ENCODE assay signal across 1 fruit fly cellular context in the genomic region with DNA sequence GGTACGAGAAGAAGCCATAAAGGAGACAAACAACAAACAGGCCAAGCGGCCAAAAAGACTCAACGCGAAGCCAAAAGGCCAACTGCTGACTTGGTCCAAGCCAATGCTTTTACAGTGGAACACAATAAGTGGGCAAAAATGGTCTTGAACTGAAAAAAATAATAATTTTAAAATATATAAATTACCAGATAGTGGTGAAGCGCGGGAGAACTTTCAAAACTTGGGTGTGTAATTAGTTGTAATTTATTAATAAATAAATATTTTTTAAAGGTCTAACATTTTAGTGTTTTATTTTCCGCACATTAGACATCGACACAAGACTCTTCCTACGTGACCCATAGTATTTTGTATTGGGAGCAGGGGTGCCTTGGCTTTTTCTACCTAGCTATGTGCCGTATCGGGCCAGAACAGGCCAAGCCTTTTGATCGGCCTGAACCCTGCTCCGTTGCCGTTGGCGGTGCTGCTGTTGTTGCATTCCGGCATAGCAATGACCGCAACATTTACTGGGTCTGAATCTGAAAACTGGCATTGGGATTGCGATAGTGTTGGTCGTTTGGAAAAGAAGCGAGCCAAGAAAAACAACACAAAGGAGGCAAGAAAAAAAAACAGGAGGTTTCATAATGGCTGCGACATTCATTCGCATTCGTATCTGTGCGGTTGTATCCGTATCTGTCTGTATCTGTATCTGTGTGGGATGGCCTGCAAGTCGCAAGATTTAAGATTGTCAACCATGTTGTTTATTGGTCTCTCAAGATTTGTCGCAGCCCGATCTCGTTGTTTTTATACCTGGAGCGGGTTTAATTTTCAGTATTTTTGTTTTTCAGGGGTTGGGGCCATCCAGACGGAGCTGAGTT.
TF ChIP-seq lines count a peak whose summit lies in the region.

No protein-coding gene starts in this region.

TF ChIP-seq in whole organism, embryonic, 481 proteins besides CTCF, POLR2A, EP300 and RAD21 (continued from another document and continues in another):
- TF ChIP-seq CG15479 (GFP tag; optimal IDR thresholded peaks at IDR 0.05; lab: Kevin White, UChicago) (peak; percentile 99), CG3281 (GFP tag; optimal IDR thresholded peaks at IDR 0.05; lab: Kevin White, UChicago) (peak; percentile 11), slp2 (GFP tag; optimal IDR thresholded peaks at IDR 0.05; lab: Kevin White, UChicago) (no peak), Mad (GFP tag; optimal IDR thresholded peaks at IDR 0.05; lab: Kevin White, UChicago) (no peak), Dref (GFP tag; IDR thresholded peaks at IDR 0.05; lab: Robert Waterston, UW) (no peak), CG12659 (GFP tag; optimal IDR thresholded peaks at IDR 0.05; lab: Kevin White, UChicago) (peak; percentile 10), lola (GFP tag; optimal IDR thresholded peaks at IDR 0.05; lab: Kevin White, UChicago) (peak in 1 of 3 experiments; percentile 81), kni (GFP tag; optimal IDR thresholded peaks at IDR 0.05; lab: Kevin White, UChicago) (peak; percentile 93), org-1 (GFP tag; optimal IDR thresholded peaks at IDR 0.05; lab: Kevin White, UChicago) (no peak), CG9609 (GFP tag; optimal IDR thresholded peaks at IDR 0.05; lab: Kevin White, UChicago) (no peak), CG42726 (GFP tag; IDR thresholded peaks at IDR 0.05; lab: Robert Waterston, UW; ENCODE audit: partially characterized antibody) (no peak), CG4404 (GFP tag; IDR thresholded peaks at IDR 0.05; lab: Robert Waterston, UW) (peak; percentile 73), Lim3 (GFP tag; IDR thresholded peaks at IDR 0.05; lab: Robert Waterston, UW) (no peak), ro (GFP tag; IDR thresholded peaks at IDR 0.05; lab: Robert Waterston, UW) (no peak), MBD-R2 (GFP tag; IDR thresholded peaks at IDR 0.05; lab: Robert Waterston, UW) (no peak), CG14050 (GFP tag; IDR thresholded peaks at IDR 0.05; lab: Robert Waterston, UW) (no peak), tx (GFP tag; optimal IDR thresholded peaks at IDR 0.05; lab: Kevin White, UChicago) (no peak), Max (GFP tag; optimal IDR thresholded peaks at IDR 0.05; lab: Kevin White, UChicago) (peak; percentile 19), grau (tag; optimal IDR thresholded peaks at IDR 0.05; lab: Kevin White, UChicago) (peak; percentile 64), amos (GFP tag; IDR thresholded peaks at IDR 0.05; lab: Robert Waterston, UW; ENCODE audit: partially characterized antibody) (no peak), CG8089 (GFP tag; optimal IDR thresholded peaks at IDR 0.05; lab: Kevin White, UChicago) (no peak), CG3838 (GFP tag; optimal IDR thresholded peaks at IDR 0.05; lab: Kevin White, UChicago) (no peak), Gug (GFP tag; IDR thresholded peaks at IDR 0.05; lab: Robert Waterston, UW) (no peak), Drgx (GFP tag; IDR thresholded peaks at IDR 0.05; lab: Robert Waterston, UW) (no peak), Dip2 (GFP tag; IDR thresholded peaks at IDR 0.05; lab: Robert Waterston, UW) (no peak), CG2678 (tag; optimal IDR thresholded peaks at IDR 0.05; lab: Kevin White, UChicago) (peak; percentile 67), eyg (GFP tag; optimal IDR thresholded peaks at IDR 0.05; lab: Kevin White, UChicago) (no peak), CG17328 (GFP tag; IDR thresholded peaks at IDR 0.05; lab: Robert Waterston, UW) (0 out of 2 replicates have a peak, but pooled peaks have one; percentile 27), sens-2 (GFP tag; IDR thresholded peaks at IDR 0.05; lab: Robert Waterston, UW) (no peak), Hr78 (GFP tag; optimal IDR thresholded peaks at IDR 0.05; lab: Kevin White, UChicago) (peak in 1 of 2 experiments; percentile 12), CG15011 (GFP tag; optimal IDR thresholded peaks at IDR 0.05; lab: Kevin White, UChicago) (no peak), CG7839 (tag; optimal IDR thresholded peaks at IDR 0.05; lab: Kevin White, UChicago) (peak; percentile 64), Trl (optimal IDR thresholded peaks at IDR 0.05; lab: Kevin White, UChicago) (no peak), Trl (GFP tag; optimal IDR thresholded peaks at IDR 0.05; lab: Kevin White, UChicago) (no peak), onecut (GFP tag; IDR thresholded peaks at IDR 0.05; lab: Robert Waterston, UW) (peak; percentile 21; the same call in 1 of the 2 replicates), H2.0 (GFP tag; IDR thresholded peaks at IDR 0.05; lab: Robert Waterston, UW) (no peak), Chrac-16 (GFP tag; optimal IDR thresholded peaks at IDR 0.05; lab: Kevin White, UChicago) (peak; percentile 7), Deaf1 (tag; optimal IDR thresholded peaks at IDR 0.05; lab: Kevin White, UChicago) (no peak), Ets97D (GFP tag; optimal IDR thresholded peaks at IDR 0.05; lab: Kevin White, UChicago) (no peak), Xrp1 (GFP tag; IDR thresholded peaks at IDR 0.05; lab: Robert Waterston, UW) (peak; percentile 86), Ssrp (tag; optimal IDR thresholded peaks at IDR 0.05; lab: Kevin White, UChicago) (peak; percentile 49), CG12104 (GFP tag; optimal IDR thresholded peaks at IDR 0.05; lab: Kevin White, UChicago) (no peak), Side (GFP tag; optimal IDR thresholded peaks at IDR 0.05; lab: Kevin White, UChicago) (no peak), CG18476 (GFP tag; optimal IDR thresholded peaks at IDR 0.05; lab: Kevin White, UChicago) (no peak), zen2 (GFP tag; IDR thresholded peaks at IDR 0.05; lab: Robert Waterston, UW; ENCODE audit: partially characterized antibody) (no peak), h (optimal IDR thresholded peaks at IDR 0.05; lab: Kevin White, UChicago) (no peak), dpn (GFP tag; optimal IDR thresholded peaks at IDR 0.05; lab: Kevin White, UChicago) (peak in 1 of 2 experiments; percentile 8), Optix (GFP tag; IDR thresholded peaks at IDR 0.05; lab: Robert Waterston, UW) (no peak), tap (tag; optimal IDR thresholded peaks at IDR 0.05; lab: Kevin White, UChicago) (peak; percentile 60), Usf (GFP tag; optimal IDR thresholded peaks at IDR 0.05; lab: Kevin White, UChicago) (no peak), Myb (GFP tag; optimal IDR thresholded peaks at IDR 0.05; lab: Kevin White, UChicago) (no peak), CG16815 (GFP tag; optimal IDR thresholded peaks at IDR 0.05; lab: Kevin White, UChicago) (peak; percentile 34), caup (GFP tag; optimal IDR thresholded peaks at IDR 0.05; lab: Kevin White, UChicago; ENCODE audit: severe bottlenecking) (no peak), ac (GFP tag; optimal IDR thresholded peaks at IDR 0.05; lab: Kevin White, UChicago) (peak; percentile 27), dimm (GFP tag; IDR thresholded peaks at IDR 0.05; lab: Robert Waterston, UW) (no peak), croc (GFP tag; conservative IDR thresholded peaks at IDR 0.05; lab: Robert Waterston, UW) (peak; percentile 49; the same call in 2 of the 3 replicates), dysf (GFP tag; IDR thresholded peaks at IDR 0.05; lab: Robert Waterston, UW) (0 out of 3 replicates have a peak, but pooled peaks have one; percentile 11), sim (GFP tag; IDR thresholded peaks at IDR 0.05; lab: Robert Waterston, UW) (no peak), Gsc (GFP tag; IDR thresholded peaks at IDR 0.05; lab: Robert Waterston, UW) (no peak), BEAF-32 (GFP tag; optimal IDR thresholded peaks at IDR 0.05; lab: Kevin White, UChicago) (no peak), Sox100B (GFP tag; optimal IDR thresholded peaks at IDR 0.05; lab: Kevin White, UChicago) (peak; percentile 67), Nf-YA (GFP tag; IDR thresholded peaks at IDR 0.05; lab: Robert Waterston, UW) (no peak), CG16863 (GFP tag; optimal IDR thresholded peaks at IDR 0.05; lab: Kevin White, UChicago) (no peak), nau (GFP tag; optimal IDR thresholded peaks at IDR 0.05; lab: Kevin White, UChicago) (no peak), hbn (GFP tag; IDR thresholded peaks at IDR 0.05; lab: Robert Waterston, UW; ENCODE audit: partially characterized antibody) (no peak), CG17186 (GFP tag; optimal IDR thresholded peaks at IDR 0.05; lab: Kevin White, UChicago) (no peak), CG15601 (tag; optimal IDR thresholded peaks at IDR 0.05; lab: Kevin White, UChicago) (peak; percentile 51), al (GFP tag; IDR thresholded peaks at IDR 0.05; lab: Robert Waterston, UW) (no peak), CG3726 (GFP tag; IDR thresholded peaks at IDR 0.05; lab: Robert Waterston, UW) (no peak), gro (GFP tag; optimal IDR thresholded peaks at IDR 0.05; lab: Kevin White, UChicago) (no peak), CG6654 (GFP tag; optimal IDR thresholded peaks at IDR 0.05; lab: Kevin White, UChicago) (peak; percentile 8), MESR4 (GFP tag; optimal IDR thresholded peaks at IDR 0.05; lab: Kevin White, UChicago) (no peak), CG1529 (GFP tag; optimal IDR thresholded peaks at IDR 0.05; lab: Kevin White, UChicago) (peak; percentile 40), tll (GFP tag; optimal IDR thresholded peaks at IDR 0.05; lab: Kevin White, UChicago) (no peak), jumu (GFP tag; optimal IDR thresholded peaks at IDR 0.05; lab: Kevin White, UChicago) (no peak), sna (GFP tag; IDR thresholded peaks at IDR 0.05; lab: Robert Waterston, UW; ENCODE audit: partially characterized antibody) (no peak), NK7.1 (GFP tag; optimal IDR thresholded peaks at IDR 0.05; lab: Kevin White, UChicago) (no peak), peb (GFP tag; IDR thresholded peaks at IDR 0.05; lab: Robert Waterston, UW) (no peak), CG8924 (tag; optimal IDR thresholded peaks at IDR 0.05; lab: Kevin White, UChicago) (peak; percentile 73), Sox102F (GFP tag; optimal IDR thresholded peaks at IDR 0.05; lab: Kevin White, UChicago) (peak; percentile 46), CG6791 (GFP tag; IDR thresholded peaks at IDR 0.05; lab: Robert Waterston, UW; ENCODE audit: partially characterized antibody) (no peak), Jarid2 (GFP tag; optimal IDR thresholded peaks at IDR 0.05; lab: Kevin White, UChicago) (peak; percentile 9), Med (GFP tag; lab: Kevin White, UChicago) (peak; percentile 13), hth (optimal IDR thresholded peaks at IDR 0.05; lab: Kevin White, UChicago) (no peak), CG3065 (GFP tag; optimal IDR thresholded peaks at IDR 0.05; lab: Kevin White, UChicago) (no peak), pnt (GFP tag; optimal IDR thresholded peaks at IDR 0.05; lab: Kevin White, UChicago) (no peak), Ada2b (GFP tag; IDR thresholded peaks at IDR 0.05; lab: Robert Waterston, UW) (no peak), ken (GFP tag; IDR thresholded peaks at IDR 0.05; lab: Robert Waterston, UW) (no peak), repo (GFP tag; optimal IDR thresholded peaks at IDR 0.05; lab: Kevin White, UChicago) (no peak), Kr (GFP tag; optimal IDR thresholded peaks at IDR 0.05; lab: Kevin White, UChicago) (peak; percentile 9), ATbp (GFP tag; optimal IDR thresholded peaks at IDR 0.05; lab: Kevin White, UChicago) (peak; percentile 13), CG1647 (GFP tag; optimal IDR thresholded peaks at IDR 0.05; lab: Kevin White, UChicago) (no peak), scrt (GFP tag; optimal IDR thresholded peaks at IDR 0.05; lab: Kevin White, UChicago) (no peak), unpg (GFP tag; optimal IDR thresholded peaks at IDR 0.05; lab: Kevin White, UChicago) (peak; percentile 59), Oli (tag; optimal IDR thresholded peaks at IDR 0.05; lab: Kevin White, UChicago) (peak; percentile 41), br (optimal IDR thresholded peaks at IDR 0.05; lab: Kevin White, UChicago) (no peak), esg (GFP tag; conservative IDR thresholded peaks at IDR 0.05; lab: Robert Waterston, UW) (peak; percentile 34), CG17802 (tag; optimal IDR thresholded peaks at IDR 0.05; lab: Kevin White, UChicago) (no peak), CG10147 (GFP tag; optimal IDR thresholded peaks at IDR 0.05; lab: Kevin White, UChicago) (no peak), CG18599 (GFP tag; optimal IDR thresholded peaks at IDR 0.05; lab: Kevin White, UChicago) (peak; percentile 63), tio (GFP tag; optimal IDR thresholded peaks at IDR 0.05; lab: Kevin White, UChicago) (no peak), zen (tag; optimal IDR thresholded peaks at IDR 0.05; lab: Kevin White, UChicago) (peak; percentile 51), slbo (GFP tag; IDR thresholded peaks at IDR 0.05; lab: Robert Waterston, UW) (no peak), az2 (GFP tag; optimal IDR thresholded peaks at IDR 0.05; lab: Kevin White, UChicago) (peak; percentile 29), gce (GFP tag; IDR thresholded peaks at IDR 0.05; lab: Robert Waterston, UW) (no peak), CG11696 (GFP tag; IDR thresholded peaks at IDR 0.05; lab: Robert Waterston, UW) (no peak), CG14860 (GFP tag; IDR thresholded peaks at IDR 0.05; lab: Robert Waterston, UW; ENCODE audit: partially characterized antibody) (no peak), Sry-δ (GFP tag; optimal IDR thresholded peaks at IDR 0.05; lab: Kevin White, UChicago) (no peak), Spps (tag; optimal IDR thresholded peaks at IDR 0.05; lab: Kevin White, UChicago) (peak; percentile 77), YL-1 (GFP tag; optimal IDR thresholded peaks at IDR 0.05; lab: Kevin White, UChicago) (no peak), CG2120 (GFP tag; optimal IDR thresholded peaks at IDR 0.05; lab: Kevin White, UChicago) (no peak), insv (GFP tag; optimal IDR thresholded peaks at IDR 0.05; lab: Kevin White, UChicago) (no peak), toy (GFP tag; IDR thresholded peaks at IDR 0.05; lab: Robert Waterston, UW) (no peak), btn (GFP tag; optimal IDR thresholded peaks at IDR 0.05; lab: Kevin White, UChicago) (no peak), ranshi (GFP tag; IDR thresholded peaks at IDR 0.05; lab: Robert Waterston, UW) (peak; percentile 49; the same call in 1 of the 2 replicates), Hmx (GFP tag; optimal IDR thresholded peaks at IDR 0.05; lab: Kevin White, UChicago) (no peak), nerfin-2 (GFP tag; IDR thresholded peaks at IDR 0.05; lab: Robert Waterston, UW; ENCODE audit: partially characterized antibody) (no peak), wor (GFP tag; IDR thresholded peaks at IDR 0.05; lab: Robert Waterston, UW) (no peak), Six4 (GFP tag; optimal IDR thresholded peaks at IDR 0.05; lab: Kevin White, UChicago) (peak; percentile 29), CG8281 (tag; optimal IDR thresholded peaks at IDR 0.05; lab: Kevin White, UChicago) (no peak), CoRest (tag; optimal IDR thresholded peaks at IDR 0.05; lab: Kevin White, UChicago) (peak; percentile 52), CG15514 (GFP tag; optimal IDR thresholded peaks at IDR 0.05; lab: Kevin White, UChicago) (no peak), fd3F (GFP tag; optimal IDR thresholded peaks at IDR 0.05; lab: Kevin White, UChicago) (no peak), CG7987 (GFP tag; optimal IDR thresholded peaks at IDR 0.05; lab: Kevin White, UChicago) (no peak), sob (GFP tag; IDR thresholded peaks at IDR 0.05; lab: Robert Waterston, UW) (no peak)
